Fruit fly (Drosophila melanogaster) Kc167 (cell line): ENCODE results near the gene dnt.

Source experiments
- Myc ChIP-seq: fragments of >200 bp; optimal IDR thresholded peaks from 2 replicates; lab custom pipeline; 2017; ENCODE audit warnings: missing external identifiers
- Sin3A ChIP-seq: fragments of >200 bp; optimal IDR thresholded peaks from 2 replicates; lab custom pipeline; 2018; ENCODE audit warnings: missing external identifiers
- h ChIP-seq: fragments of >200 bp; optimal IDR thresholded peaks from 3 replicates; lab custom pipeline; 2018; ENCODE audit warnings: missing external identifiers
- insv ChIP-seq: fragments of >200 bp; optimal IDR thresholded peaks from 3 replicates; lab custom pipeline; 2018; ENCODE audit warnings: missing external identifiers
- psq ChIP-seq: fragments of >200 bp; optimal IDR thresholded peaks from 2 replicates; lab custom pipeline; 2017; ENCODE audit warnings: missing external identifiers
- ttk ChIP-seq: sonication (Bioruptor generic); optimal IDR thresholded peaks from 2 replicates; lab custom pipeline; 2017; ENCODE audit warnings: missing external identifiers

Gene dnt

dm6 chr2L:19299833-19300305 lies 63.2 kb downstream of the dnt start, which contains the start of the genes CG17564 and CG10750:
Gene CG17564, minus strand, starts transcription at chr2L:19299933.
Gene CG10750, plus strand, starts transcription at chr2L:19300255.
- no peak for TF ChIP-seq ttk (lab: Kevin White, UChicago)
- TF ChIP-seq psq = no peak
- no peak for TF ChIP-seq insv (lab: Kevin White, UChicago)
- TF ChIP-seq Sin3A (lab: Kevin White, UChicago) = no peak
- TF ChIP-seq Myc (lab: Kevin White, UChicago) = no peak
- no peak for TF ChIP-seq h (lab: Kevin White, UChicago)

DNA sequence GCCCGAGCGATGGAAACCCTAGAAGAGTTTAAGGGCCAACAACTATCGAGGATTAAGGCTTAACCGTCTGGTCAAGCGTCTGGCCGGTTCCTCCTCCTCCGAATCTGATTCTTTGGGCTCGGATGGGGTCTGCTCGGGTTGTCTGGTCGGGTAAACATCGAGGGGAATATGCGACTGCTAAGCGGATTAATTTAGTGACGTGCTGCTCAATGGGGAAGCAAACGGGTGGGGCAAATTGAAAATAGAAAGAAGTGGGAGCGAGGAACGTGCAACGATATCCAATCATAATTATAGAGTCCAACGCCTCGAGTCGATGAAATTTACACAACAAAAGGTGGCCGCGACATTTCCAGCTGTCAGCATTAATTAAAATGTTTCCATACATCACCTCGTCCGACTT lies 66.3 kb downstream of the dnt start:
- TF ChIP-seq insv (lab: Kevin White, UChicago) = no peak
- TF ChIP-seq Sin3A (lab: Kevin White, UChicago) = no peak
- TF ChIP-seq Myc (lab: Kevin White, UChicago) = no peak
- TF ChIP-seq ttk (lab: Kevin White, UChicago) = no peak
- no peak for TF ChIP-seq psq
- TF ChIP-seq h (lab: Kevin White, UChicago) = no peak
